Worm (Caenorhabditis elegans) whole organism, young adult: Measurements from ENCODE around the gene M03D4.4.
A peak's percentile ranks its signal among the peaks of the same experiment; 100 is the strongest.

Experiments used
- C06A6.2 ChIP-seq: fragments of 200-800 bp; sonication (Bioruptor generic); conservative IDR thresholded peaks from 2 replicates; pipeline ENCODE4 v1.3.6; 2022; ENCODE audit warnings: missing genetic modification characterization, missing compliant biosample characterization
- F33H1.4 ChIP-seq: fragments of 200-800 bp; sonication (Bioruptor generic); IDR thresholded peaks from 2 replicates; pipeline ENCODE4 v1.3.6; 2022; ENCODE audit warnings: missing genetic modification reagents, missing genetic modification characterization, missing compliant biosample characterization
- K11D2.4 ChIP-seq: fragments of 200-800 bp; sonication (Bioruptor generic); IDR thresholded peaks from 2 replicates; pipeline ENCODE4 v1.3.6; 2022; ENCODE audit warnings: missing genetic modification reagents, missing genetic modification characterization, missing compliant biosample characterization
- K12H6.12 ChIP-seq: fragments of 200-800 bp; sonication (Bioruptor generic); optimal IDR thresholded peaks from 2 replicates; lab custom pipeline; 2018; ENCODE audit warnings: mild to moderate bottlenecking, missing genetic modification characterization, missing compliant biosample characterization
- T26A5.8 ChIP-seq: sonication (generic microtip); optimal IDR thresholded peaks from 2 replicates; lab custom pipeline; 2016; ENCODE audit warnings: missing genetic modification characterization, missing compliant biosample characterization
- Y56A3A.18 ChIP-seq: fragments of 200-800 bp; sonication (Bioruptor generic); IDR thresholded peaks from 2 replicates; pipeline ENCODE4 v1.3.6; 2022; ENCODE audit warnings: missing genetic modification reagents, missing genetic modification characterization, missing compliant biosample characterization
- ZK185.1 ChIP-seq: sonication (generic microtip); optimal IDR thresholded peaks from 2 replicates; lab custom pipeline; 2016; ENCODE audit warnings: mild to moderate bottlenecking, missing genetic modification characterization, missing compliant biosample characterization; ENCODE audit not compliant: poor library complexity, severe bottlenecking
- aptf-2 ChIP-seq: fragments of 200-800 bp; sonication (Bioruptor generic); conservative IDR thresholded peaks from 2 replicates; pipeline ENCODE4 v1.3.6; 2022; ENCODE audit warnings: missing genetic modification reagents, missing genetic modification characterization, missing compliant biosample characterization
- atf-7 ChIP-seq: sonication (generic microtip); optimal IDR thresholded peaks from 2 replicates; lab custom pipeline; 2017; ENCODE audit warnings: mild to moderate bottlenecking, missing genetic modification characterization, missing compliant biosample characterization
- ceh-100 ChIP-seq: fragments of 200-800 bp; sonication (Bioruptor generic); IDR thresholded peaks from 2 replicates; pipeline ENCODE4 v1.3.6; 2022; ENCODE audit warnings: missing genetic modification reagents, missing genetic modification characterization, missing compliant biosample characterization
- ceh-27 ChIP-seq: fragments of 200-800 bp; sonication (Bioruptor generic); optimal IDR thresholded peaks from 2 replicates; lab custom pipeline; 2018; ENCODE audit warnings: mild to moderate bottlenecking, missing genetic modification characterization, moderate library complexity, missing compliant biosample characterization
- ceh-58 ChIP-seq: fragments of 200-800 bp; sonication (Bioruptor generic); IDR thresholded peaks from 2 replicates; pipeline ENCODE4 v1.3.6; 2022; ENCODE audit warnings: missing genetic modification characterization, missing compliant biosample characterization
- chd-7 ChIP-seq: sonication (generic microtip); optimal IDR thresholded peaks from 2 replicates; lab custom pipeline; 2016; ENCODE audit warnings: mild to moderate bottlenecking, missing genetic modification characterization, moderate library complexity, missing compliant biosample characterization
- die-1 ChIP-seq: sonication (generic microtip); optimal IDR thresholded peaks from 2 replicates; lab custom pipeline; 2016; ENCODE audit warnings: missing genotype, mild to moderate bottlenecking, missing genetic modification characterization, missing compliant biosample characterization
- egl-44 ChIP-seq: fragments of 200-800 bp; sonication (Bioruptor generic); IDR thresholded peaks from 2 replicates; pipeline ENCODE4 v1.3.6; 2022; ENCODE audit warnings: missing genetic modification reagents, missing genetic modification characterization, missing compliant biosample characterization
- egrh-3 ChIP-seq: fragments of 200-800 bp; sonication (Bioruptor generic); IDR thresholded peaks from 2 replicates; pipeline ENCODE4 v1.3.6; 2022; ENCODE audit warnings: missing genetic modification reagents, missing genetic modification characterization, missing compliant biosample characterization
- ets-4 ChIP-seq: fragments of 200-800 bp; sonication (Bioruptor generic); optimal IDR thresholded peaks from 2 replicates; lab custom pipeline; 2018; ENCODE audit warnings: mild to moderate bottlenecking, missing genetic modification characterization, missing compliant biosample characterization
- fkh-3 ChIP-seq: sonication (generic microtip); optimal IDR thresholded peaks from 2 replicates; lab custom pipeline; 2016; ENCODE audit warnings: mild to moderate bottlenecking, missing genetic modification characterization, missing compliant biosample characterization
- gei-17 ChIP-seq: fragments of 200-800 bp; sonication (Bioruptor generic); optimal IDR thresholded peaks from 2 replicates; lab custom pipeline; 2018; ENCODE audit warnings: mild to moderate bottlenecking, missing genetic modification characterization, missing compliant biosample characterization
- hmg-20 ChIP-seq: fragments of 200-800 bp; sonication (Bioruptor generic); IDR thresholded peaks from 2 replicates; pipeline ENCODE4 v1.3.6; 2022; ENCODE audit warnings: missing genetic modification reagents, missing genetic modification characterization, missing compliant biosample characterization
- let-607 ChIP-seq, 2 experiments: fragments of 200-800 bp in 1 of 2; sonication (Bioruptor generic) in 1 of 2; sonication (generic microtip) in 1 of 2; optimal IDR thresholded peaks; 2 replicates each; lab custom pipeline; 2016 to 2018; ENCODE audit warnings: mild to moderate bottlenecking in 2 of 2, missing compliant biosample characterization in 2 of 2, missing genetic modification characterization in 2 of 2, moderate library complexity in 2 of 2, missing genotype in 1 of 2
- lin-26 ChIP-seq: fragments of 200-800 bp; sonication (Bioruptor generic); IDR thresholded peaks from 2 replicates; pipeline ENCODE4 v1.3.6; 2022; ENCODE audit warnings: missing genetic modification reagents, missing genetic modification characterization, missing compliant biosample characterization
- lin-35 ChIP-seq, 3 experiments: fragments of 150-350 bp in 2 of 3; sonication (generic microtip) in 1 of 3; optimal IDR thresholded peaks; 2 replicates each; lab custom pipeline; 2014 to 2018; ENCODE audit warnings: missing biosample characterization in 3 of 3, missing genetic modification characterization in 3 of 3, missing genetic modification reagents in 3 of 3
- lin-40 ChIP-seq: sonication (generic microtip); optimal IDR thresholded peaks from 2 replicates; lab custom pipeline; 2016; ENCODE audit warnings: missing genetic modification characterization, mild to moderate bottlenecking, missing compliant biosample characterization, missing genotype, missing genetic modification reagents
- lir-1 ChIP-seq: fragments of 200-800 bp; sonication (Bioruptor generic); conservative IDR thresholded peaks from 2 replicates; pipeline ENCODE4 v1.3.6; 2022; ENCODE audit warnings: missing genetic modification reagents, missing genetic modification characterization, missing compliant biosample characterization
- mcd-1 ChIP-seq: fragments of 200-800 bp; sonication (Bioruptor generic); IDR thresholded peaks from 2 replicates; pipeline ENCODE4 v1.3.6; 2022; ENCODE audit warnings: missing genetic modification reagents, missing genetic modification characterization, missing compliant biosample characterization
- nhr-27 ChIP-seq: fragments of 200-800 bp; sonication (Bioruptor generic); optimal IDR thresholded peaks from 2 replicates; lab custom pipeline; 2018; ENCODE audit warnings: mild to moderate bottlenecking, missing genetic modification characterization, moderate library complexity, missing compliant biosample characterization
- nhr-80 ChIP-seq: sonication (generic microtip); optimal IDR thresholded peaks from 2 replicates; lab custom pipeline; 2016; ENCODE audit warnings: missing genetic modification characterization, missing compliant biosample characterization
- nhr-90 ChIP-seq: sonication (generic microtip); optimal IDR thresholded peaks from 2 replicates; lab custom pipeline; 2016; ENCODE audit warnings: missing genotype, mild to moderate bottlenecking, missing genetic modification characterization, missing compliant biosample characterization
- pbrm-1 ChIP-seq: fragments of 200-800 bp; sonication (Bioruptor generic); IDR thresholded peaks from 2 replicates; pipeline ENCODE4 v1.3.6; 2022; ENCODE audit warnings: missing genetic modification reagents, missing genetic modification characterization, missing compliant biosample characterization
- rcor-1 ChIP-seq: fragments of 200-800 bp; sonication (Bioruptor generic); IDR thresholded peaks from 2 replicates; pipeline ENCODE4 v1.3.6; 2022; ENCODE audit warnings: missing genetic modification reagents, missing genetic modification characterization, missing compliant biosample characterization
- repo-1 ChIP-seq: sonication (generic microtip); optimal IDR thresholded peaks from 2 replicates; lab custom pipeline; 2017; ENCODE audit warnings: mild to moderate bottlenecking, missing genetic modification characterization, missing compliant biosample characterization
- snpc-1.1 ChIP-seq: sonication (generic microtip); optimal IDR thresholded peaks from 2 replicates; lab custom pipeline; 2017; ENCODE audit warnings: missing genetic modification characterization, mild to moderate bottlenecking, missing compliant biosample characterization, antibody characterized with exemption, moderate library complexity, missing genotype, missing genetic modification reagents; ENCODE audit not compliant: insufficient read depth
- snpc-4 ChIP-seq, 5 experiments: fragments of 150-350 bp in 1 of 5; sonication (generic microtip) in 4 of 5; optimal IDR thresholded peaks; 2 replicates each; lab custom pipeline; 2014 to 2018; ENCODE audit warnings: missing genetic modification characterization in 5 of 5, missing biosample characterization in 3 of 5, antibody characterized with exemption in 2 of 5, mild to moderate bottlenecking in 2 of 5, missing compliant biosample characterization in 2 of 5, missing genotype in 2 of 5, moderate library complexity in 2 of 5, missing genetic modification reagents in 1 of 5
- somi-1 ChIP-seq: fragments of 200-800 bp; sonication (Bioruptor generic); optimal IDR thresholded peaks from 2 replicates; lab custom pipeline; 2018; ENCODE audit warnings: mild to moderate bottlenecking, missing genetic modification characterization, missing compliant biosample characterization
- tbp1 ChIP-seq: fragments of 200-800 bp; sonication (Bioruptor generic); optimal IDR thresholded peaks from 2 replicates; lab custom pipeline; 2018; ENCODE audit warnings: mild to moderate bottlenecking, missing genetic modification characterization, missing compliant biosample characterization
- tbx-9 ChIP-seq: sonication (generic microtip); optimal IDR thresholded peaks from 2 replicates; lab custom pipeline; 2016; ENCODE audit warnings: borderline replicate concordance, missing genetic modification characterization, inconsistent platforms, missing compliant biosample characterization
- tlf-1 ChIP-seq: fragments of 200-800 bp; sonication (Bioruptor generic); optimal IDR thresholded peaks from 2 replicates; lab custom pipeline; 2018; ENCODE audit warnings: mild to moderate bottlenecking, missing genetic modification characterization, missing compliant biosample characterization
- zfh-2 ChIP-seq: fragments of 200-800 bp; sonication (Bioruptor generic); conservative IDR thresholded peaks from 2 replicates; pipeline ENCODE4 v1.3.6; 2022; ENCODE audit warnings: missing genetic modification reagents, missing genetic modification characterization, missing compliant biosample characterization
- zim-3 ChIP-seq: sonication (generic microtip); optimal IDR thresholded peaks from 2 replicates; lab custom pipeline; 2017; ENCODE audit warnings: mild to moderate bottlenecking, missing genetic modification characterization, moderate library complexity, missing compliant biosample characterization
- ztf-18 ChIP-seq: sonication (generic microtip); optimal IDR thresholded peaks from 2 replicates; lab custom pipeline; 2016; ENCODE audit warnings: missing genotype, mild to moderate bottlenecking, missing genetic modification characterization, missing compliant biosample characterization
- ztf-22 ChIP-seq: fragments of 200-800 bp; sonication (Bioruptor generic); optimal IDR thresholded peaks from 2 replicates; lab custom pipeline; 2018; ENCODE audit warnings: mild to moderate bottlenecking, missing genetic modification characterization, moderate library complexity, missing compliant biosample characterization
- ztf-26 ChIP-seq: sonication (generic microtip); optimal IDR thresholded peaks from 2 replicates; lab custom pipeline; 2017; ENCODE audit warnings: missing genetic modification characterization, missing compliant biosample characterization

The M03D4.4 gene

DNA sequence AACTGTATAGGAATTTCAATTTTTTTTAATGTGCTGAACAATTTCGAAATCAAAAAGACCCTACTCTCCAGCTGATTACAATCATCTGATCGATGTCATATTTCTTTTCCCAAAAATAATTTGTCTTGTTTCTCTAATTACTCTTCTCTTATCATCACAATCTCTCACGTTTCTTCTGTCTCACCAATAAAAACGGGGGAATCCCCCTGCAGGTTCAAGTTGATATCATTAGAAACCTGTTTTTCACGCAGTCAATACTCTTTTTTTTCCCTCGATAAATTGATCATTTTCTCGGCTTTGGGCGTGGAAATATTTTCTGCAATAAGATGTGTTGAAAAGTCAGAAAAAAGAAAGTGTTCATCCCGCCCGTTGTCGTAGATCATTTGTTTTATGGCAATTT lies 27.3 kb downstream of the M03D4.4 start (continued):
- TF ChIP-seq C06A6.2 (GFP tag; lab: Robert Waterston, UW) (peak; percentile 22; the same call in 1 of the 2 replicates), chd-7 (tag; lab: Kevin White, UChicago) (peak; percentile 41)

DNA sequence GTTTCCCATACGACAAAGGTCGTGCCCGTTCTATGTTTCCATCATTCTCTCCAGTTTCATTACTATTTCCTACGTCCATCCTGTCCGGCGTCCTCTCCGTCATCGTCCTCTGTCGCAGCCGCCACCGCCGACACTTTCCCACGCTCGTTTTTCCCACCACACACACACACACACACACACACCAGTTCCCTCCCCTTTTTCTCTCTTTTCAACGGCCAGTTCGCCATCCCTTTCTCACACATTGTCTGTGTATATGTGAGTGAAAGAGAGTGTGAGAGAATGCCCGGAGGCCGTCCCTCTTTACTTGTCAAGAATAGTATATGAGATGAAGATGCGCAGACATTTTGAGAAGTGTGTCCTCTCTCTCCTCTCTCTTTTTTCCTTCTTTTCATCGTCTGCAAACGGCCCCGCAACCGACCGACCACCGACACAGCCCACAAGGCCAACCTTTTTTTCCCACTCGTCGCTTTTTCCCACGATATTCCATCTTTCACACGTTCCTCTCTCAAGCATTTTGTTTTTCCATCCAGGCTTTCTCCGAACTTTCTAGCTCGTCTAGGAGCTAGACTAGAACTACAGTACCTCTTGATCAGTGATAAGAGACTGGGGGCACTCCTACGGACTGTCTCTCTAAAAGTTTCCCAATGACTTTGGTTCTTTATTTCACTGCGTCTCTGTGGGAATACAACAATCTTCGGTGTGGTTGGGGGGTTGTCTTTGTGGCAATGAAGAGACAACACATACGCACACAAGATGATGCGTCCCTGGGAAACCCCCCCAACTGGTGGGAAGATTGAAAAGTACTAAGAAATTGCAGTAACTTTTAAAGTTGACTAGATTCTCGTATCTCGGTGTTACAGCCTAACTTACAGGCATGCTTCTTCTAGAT lies 29.8 kb downstream of the M03D4.4 start:
- TF ChIP-seq lin-35 (GFP tag; optimal IDR thresholded peaks at IDR 0.05; lab: Kevin White, UChicago) = peak in 1 of 3 experiments; percentile 21
- peak; percentile 48 for TF ChIP-seq die-1 (tag; lab: Kevin White, UChicago)
- TF ChIP-seq lin-26 (GFP tag; lab: Robert Waterston, UW) = 0 out of 2 replicates have a peak, but pooled peaks have one; percentile 39
- TF ChIP-seq ceh-27 = peak; percentile 81
- TF ChIP-seq ztf-26 (tag; lab: Kevin White, UChicago) = peak; percentile 36
- TF ChIP-seq fkh-3 (tag; lab: Kevin White, UChicago) = no peak
- TF ChIP-seq gei-17 = no peak
- no peak for TF ChIP-seq tlf-1 (GFP tag; lab: Kevin White, UChicago)
- TF ChIP-seq ceh-58 (GFP tag; lab: Robert Waterston, UW) = no peak
- peak; percentile 81 for TF ChIP-seq atf-7
- TF ChIP-seq T26A5.8 (tag; lab: Kevin White, UChicago) = no peak
- TF ChIP-seq lir-1 (GFP tag; lab: Robert Waterston, UW) = no peak
- TF ChIP-seq mcd-1 (GFP tag; lab: Robert Waterston, UW) = peak; percentile 37
- peak; percentile 53 for TF ChIP-seq nhr-90 (tag; lab: Kevin White, UChicago)
- TF ChIP-seq ZK185.1 = peak; percentile 61
- TF ChIP-seq ztf-18 (tag; lab: Kevin White, UChicago) = peak; percentile 16
- peak; percentile 97 for TF ChIP-seq nhr-80 (tag; lab: Kevin White, UChicago)
- TF ChIP-seq rcor-1 (GFP tag; lab: Robert Waterston, UW) = 0 out of 2 replicates have a peak, but pooled peaks have one; percentile 35
- peak; percentile 48; the same call in 1 of the 2 replicates for TF ChIP-seq K11D2.4 (GFP tag; lab: Robert Waterston, UW)
- 0 out of 2 replicates have a peak, but pooled peaks have one; percentile 65 for TF ChIP-seq Y56A3A.18 (GFP tag; lab: Robert Waterston, UW)
- TF ChIP-seq zim-3 (tag; lab: Kevin White, UChicago) = no peak
- TF ChIP-seq nhr-27 = no peak
- 0 out of 2 replicates have a peak, but pooled peaks have one; percentile 9 for TF ChIP-seq hmg-20
- peak; percentile 67 for TF ChIP-seq lin-40
- no peak for TF ChIP-seq repo-1
- TF ChIP-seq ets-4 (GFP tag; lab: Kevin White, UChicago) = peak; percentile 91
- TF ChIP-seq F33H1.4 (GFP tag; lab: Robert Waterston, UW) = no peak
- TF ChIP-seq zfh-2 (GFP tag; lab: Robert Waterston, UW) = peak; percentile 97
- TF ChIP-seq aptf-2 (GFP tag; lab: Robert Waterston, UW) = 0 out of 2 replicates have a peak, but pooled peaks have one; percentile 54
- no peak for TF ChIP-seq ceh-100 (GFP tag; lab: Robert Waterston, UW)
- TF ChIP-seq tbx-9 (tag; lab: Kevin White, UChicago) = no peak
- TF ChIP-seq egrh-3 (GFP tag; lab: Robert Waterston, UW) = peak; percentile 66
- peak; percentile 44 for TF ChIP-seq tbp1
- TF ChIP-seq egl-44 = peak; percentile 74
- TF ChIP-seq snpc-1.1 (tag; lab: Kevin White, UChicago) = no peak
- peak; percentile 59 for TF ChIP-seq K12H6.12 (tag; lab: Kevin White, UChicago)
- peak; percentile 78 for TF ChIP-seq pbrm-1 (GFP tag; lab: Robert Waterston, UW)
- TF ChIP-seq chd-7 (tag; lab: Kevin White, UChicago) = peak; percentile 53
- peak; percentile 2 for TF ChIP-seq snpc-4 (GFP tag; optimal IDR thresholded peaks at IDR 0.05; lab: Kevin White, UChicago)
- TF ChIP-seq snpc-4 (tag; optimal IDR thresholded peaks at IDR 0.05; lab: Kevin White, UChicago) = peak in 3 of 4 experiments; percentile 52 to 86 (median 72)
- TF ChIP-seq somi-1 (GFP tag; lab: Kevin White, UChicago) = peak; percentile 66
- peak; percentile 1 to 35 for TF ChIP-seq let-607 (tag; optimal IDR thresholded peaks at IDR 0.05; lab: Kevin White, UChicago)
- TF ChIP-seq ztf-22 (GFP tag; lab: Kevin White, UChicago) = peak; percentile 38
